Worm (Caenorhabditis elegans) whole organism, L4 larva: ENCODE data around the gene T13C2.3.

Experiments used
- F37D6.2 ChIP-seq: sonication (generic microtip); optimal IDR thresholded peaks from 2 replicates; lab custom pipeline; 2016; ENCODE audit warnings: mild to moderate bottlenecking, missing genetic modification characterization, missing compliant biosample characterization
- F44E2.7 ChIP-seq: fragments of 200-800 bp; sonication (Bioruptor generic); IDR thresholded peaks from 2 replicates; pipeline ENCODE4 v2.1.2; 2022; ENCODE audit warnings: missing genetic modification characterization, missing compliant biosample characterization
- T26A8.4 ChIP-seq: fragments of 200-800 bp; sonication (Bioruptor generic); IDR thresholded peaks from 2 replicates; pipeline ENCODE4 v1.3.6; 2022; ENCODE audit warnings: missing genetic modification characterization, missing compliant biosample characterization
- Y48G9A.11 ChIP-seq: fragments of 200-800 bp; sonication (Bioruptor generic); IDR thresholded peaks from 2 replicates; pipeline ENCODE4 v1.3.6; 2022; ENCODE audit warnings: missing genetic modification reagents, missing genetic modification characterization, missing compliant biosample characterization
- Y5F2A.4 ChIP-seq: fragments of 200-800 bp; sonication (Bioruptor generic); optimal IDR thresholded peaks from 2 replicates; lab custom pipeline; 2018; ENCODE audit warnings: mild to moderate bottlenecking, missing genetic modification characterization, missing compliant biosample characterization
- ZK337.2 ChIP-seq: fragments of 200-800 bp; sonication (Bioruptor generic); IDR thresholded peaks from 2 replicates; pipeline ENCODE4 v1.3.6; 2022; ENCODE audit warnings: missing genetic modification reagents, missing genetic modification characterization, missing compliant biosample characterization
- ZK546.5 ChIP-seq, 2 experiments: sonication (generic microtip); optimal IDR thresholded peaks; 2 replicates each; lab custom pipeline; 2017; ENCODE audit warnings: missing biosample characterization in 2 of 2, missing genetic modification characterization in 2 of 2
- aha-1 ChIP-seq: fragments of 150-350 bp; peaks from one replicate; lab custom pipeline; 2014; ENCODE audit warnings: missing biosample characterization, missing genetic modification characterization
- arid-1 ChIP-seq: fragments of 200-800 bp; sonication (Bioruptor generic); conservative IDR thresholded peaks from 2 replicates; pipeline ENCODE4 v1.3.6; 2022; ENCODE audit warnings: missing genetic modification reagents, missing genetic modification characterization, missing compliant biosample characterization
- attf-4 ChIP-seq: sonication (generic microtip); optimal IDR thresholded peaks from 3 replicates; lab custom pipeline; 2017; ENCODE audit warnings: missing biosample characterization, missing genetic modification characterization
- ceh-28 ChIP-seq: fragments of 150-350 bp; optimal IDR thresholded peaks from 2 replicates; lab custom pipeline; 2014; ENCODE audit warnings: missing biosample characterization, missing genetic modification reagents, missing genetic modification characterization
- cey-2 ChIP-seq: sonication (generic microtip); optimal IDR thresholded peaks from 3 replicates; lab custom pipeline; 2017; ENCODE audit warnings: missing genetic modification characterization, mild to moderate bottlenecking, missing compliant biosample characterization, antibody characterized with exemption, borderline replicate concordance; ENCODE audit not compliant: insufficient read depth
- ctbp-1 ChIP-seq: fragments of 200-800 bp; sonication (Bioruptor generic); IDR thresholded peaks from 2 replicates; pipeline ENCODE4 v1.3.6; 2022; ENCODE audit warnings: missing genetic modification reagents, missing genetic modification characterization, missing compliant biosample characterization
- daf-12 ChIP-seq: fragments of 150-350 bp; optimal IDR thresholded peaks from 2 replicates; lab custom pipeline; 2014; ENCODE audit warnings: missing biosample characterization, missing genetic modification reagents, missing genetic modification characterization
- daf-16 ChIP-seq, 3 experiments: sonication (generic microtip); optimal IDR thresholded peaks; 2 replicates each; lab custom pipeline; 2016 to 2017; ENCODE audit warnings: missing genetic modification characterization in 3 of 3, missing genetic modification reagents in 3 of 3, mild to moderate bottlenecking in 2 of 3, missing compliant biosample characterization in 2 of 3, missing biosample characterization in 1 of 3, moderate library complexity in 1 of 3
- daf-8 ChIP-seq: fragments of 200-800 bp; sonication (Bioruptor generic); IDR thresholded peaks from 2 replicates; pipeline ENCODE4 v1.3.6; 2022; ENCODE audit warnings: missing genetic modification characterization, missing compliant biosample characterization
- dpl-1 ChIP-seq: fragments of 150-350 bp; optimal IDR thresholded peaks from 2 replicates; lab custom pipeline; 2014; ENCODE audit warnings: missing biosample characterization, missing genetic modification reagents, missing genetic modification characterization
- duxl-1 ChIP-seq: sonication (generic microtip); optimal IDR thresholded peaks from 2 replicates; lab custom pipeline; 2016; ENCODE audit warnings: mild to moderate bottlenecking, missing genetic modification characterization, moderate library complexity, missing compliant biosample characterization; ENCODE audit not compliant: poor library complexity
- fkh-10 ChIP-seq: fragments of 150-350 bp; optimal IDR thresholded peaks from 2 replicates; lab custom pipeline; 2014; ENCODE audit warnings: missing biosample characterization, missing genetic modification reagents, missing genetic modification characterization
- gei-8 ChIP-seq: fragments of 200-800 bp; sonication (Bioruptor generic); optimal IDR thresholded peaks from 2 replicates; lab custom pipeline; 2018; ENCODE audit warnings: mild to moderate bottlenecking, missing genetic modification characterization, missing compliant biosample characterization
- hlh-30 ChIP-seq: sonication (generic microtip); optimal IDR thresholded peaks from 2 replicates; lab custom pipeline; 2017; ENCODE audit warnings: antibody characterized with exemption, mild to moderate bottlenecking, missing genetic modification characterization, missing compliant biosample characterization; ENCODE audit not compliant: insufficient read depth
- hmg-1.1 ChIP-seq: fragments of 200-800 bp; sonication (Bioruptor generic); IDR thresholded peaks from 2 replicates; pipeline ENCODE4 v1.3.6; 2022; ENCODE audit warnings: missing genetic modification reagents, missing genetic modification characterization, missing compliant biosample characterization
- jun-1 ChIP-seq: fragments of 150-350 bp; optimal IDR thresholded peaks from 2 replicates; lab custom pipeline; 2014; ENCODE audit warnings: missing biosample characterization, missing genetic modification reagents, missing genetic modification characterization
- lin-1 ChIP-seq: fragments of 200-800 bp; sonication (Bioruptor generic); IDR thresholded peaks from 2 replicates; pipeline ENCODE4 v1.3.6; 2022; ENCODE audit warnings: missing genetic modification reagents, missing genetic modification characterization, missing compliant biosample characterization
- lin-15B ChIP-seq: fragments of 150-350 bp; sonication (generic microtip); optimal IDR thresholded peaks from 3 replicates; lab custom pipeline; 2014; ENCODE audit warnings: missing biosample characterization, missing genetic modification characterization
- lin-29 ChIP-seq: fragments of 200-800 bp; sonication (Bioruptor generic); IDR thresholded peaks from 2 replicates; pipeline ENCODE4 v1.3.6; 2022; ENCODE audit warnings: missing genetic modification reagents, missing genetic modification characterization, missing compliant biosample characterization
- lsy-2 ChIP-seq, 2 experiments: fragments of 150-350 bp in 1 of 2; sonication (generic microtip) in 1 of 2; optimal IDR thresholded peaks; 2 replicates each; lab custom pipeline; 2014 to 2017; ENCODE audit warnings: missing biosample characterization in 2 of 2, missing genetic modification characterization in 2 of 2
- madf-5 ChIP-seq, 2 experiments: fragments of 200-800 bp; sonication (Bioruptor generic); IDR thresholded peaks; 2 replicates each; pipeline ENCODE4 v1.3.6; 2022; ENCODE audit warnings: missing compliant biosample characterization in 2 of 2, missing genetic modification characterization in 2 of 2
- madf-9 ChIP-seq: fragments of 200-800 bp; sonication (Bioruptor generic); conservative IDR thresholded peaks from 2 replicates; pipeline ENCODE4 v1.3.6; 2022; ENCODE audit warnings: missing genetic modification reagents, missing genetic modification characterization, missing compliant biosample characterization
- mxl-3 ChIP-seq: fragments of 200-800 bp; sonication (Bioruptor generic); optimal IDR thresholded peaks from 2 replicates; lab custom pipeline; 2018; ENCODE audit warnings: mild to moderate bottlenecking, missing genetic modification characterization, missing compliant biosample characterization
- nhr-10 ChIP-seq: fragments of 150-350 bp; optimal IDR thresholded peaks from 2 replicates; lab custom pipeline; 2014; ENCODE audit warnings: missing biosample characterization, missing genetic modification characterization
- nhr-111 ChIP-seq: fragments of 200-800 bp; sonication (Bioruptor generic); optimal IDR thresholded peaks from 2 replicates; lab custom pipeline; 2018; ENCODE audit warnings: mild to moderate bottlenecking, missing genetic modification characterization, missing compliant biosample characterization
- nhr-237 ChIP-seq: sonication (generic microtip); optimal IDR thresholded peaks from 2 replicates; lab custom pipeline; 2017; ENCODE audit warnings: missing biosample characterization, missing genetic modification characterization
- nhr-28 ChIP-seq: fragments of 150-350 bp; optimal IDR thresholded peaks from 2 replicates; lab custom pipeline; 2014; ENCODE audit warnings: missing biosample characterization, missing genetic modification characterization
- nhr-41 ChIP-seq: fragments of 200-800 bp; sonication (Bioruptor generic); IDR thresholded peaks from 2 replicates; pipeline ENCODE4 v1.3.6; 2022; ENCODE audit warnings: missing genetic modification reagents, missing genetic modification characterization, missing compliant biosample characterization
- nhr-42 ChIP-seq: fragments of 200-800 bp; sonication (Bioruptor generic); IDR thresholded peaks from 2 replicates; pipeline ENCODE4 v1.3.6; 2022; ENCODE audit warnings: missing genetic modification characterization, missing compliant biosample characterization
- nhr-48 ChIP-seq: sonication (generic microtip); optimal IDR thresholded peaks from 2 replicates; lab custom pipeline; 2016; ENCODE audit warnings: mild to moderate bottlenecking, missing genetic modification characterization, missing compliant biosample characterization
- nhr-77 ChIP-seq: fragments of 150-350 bp; optimal IDR thresholded peaks from 2 replicates; lab custom pipeline; 2014; ENCODE audit warnings: missing biosample characterization, missing genetic modification characterization
- pqm-1 ChIP-seq: sonication (generic microtip); optimal IDR thresholded peaks from 2 replicates; lab custom pipeline; 2017; ENCODE audit warnings: missing biosample characterization, missing genetic modification characterization
- rbr-2 ChIP-seq: sonication (generic microtip); optimal IDR thresholded peaks from 2 replicates; lab custom pipeline; 2016; ENCODE audit warnings: missing genotype, missing genetic modification characterization, missing compliant biosample characterization
- sdz-12 ChIP-seq: fragments of 200-800 bp; sonication (Bioruptor generic); optimal IDR thresholded peaks from 2 replicates; lab custom pipeline; 2018; ENCODE audit warnings: mild to moderate bottlenecking, missing genetic modification characterization, missing compliant biosample characterization
- snpc-4 ChIP-seq: fragments of 150-350 bp; optimal IDR thresholded peaks from 2 replicates; lab custom pipeline; 2014; ENCODE audit warnings: missing biosample characterization, missing genetic modification characterization
- spr-1 ChIP-seq: sonication (generic microtip); optimal IDR thresholded peaks from 2 replicates; lab custom pipeline; 2016; ENCODE audit warnings: mild to moderate bottlenecking, missing genetic modification characterization, missing compliant biosample characterization
- spr-3 ChIP-seq: fragments of 200-800 bp; sonication (Bioruptor generic); optimal IDR thresholded peaks from 2 replicates; lab custom pipeline; 2018; ENCODE audit warnings: mild to moderate bottlenecking, missing genetic modification characterization, missing compliant biosample characterization
- tra-1 ChIP-seq: fragments of 200-800 bp; sonication (Bioruptor generic); IDR thresholded peaks from 2 replicates; pipeline ENCODE4 v1.3.6; 2022; ENCODE audit warnings: missing genetic modification reagents, missing genetic modification characterization, missing compliant biosample characterization
- unc-130 ChIP-seq: sonication (generic microtip); optimal IDR thresholded peaks from 2 replicates; lab custom pipeline; 2016; ENCODE audit warnings: missing genetic modification reagents, missing genetic modification characterization, missing compliant biosample characterization
- vab-7 ChIP-seq: fragments of 200-800 bp; sonication (Bioruptor generic); IDR thresholded peaks from 2 replicates; pipeline ENCODE4 v1.3.6; 2022; ENCODE audit warnings: missing genetic modification reagents, missing genetic modification characterization, missing compliant biosample characterization
- zag-1 ChIP-seq: fragments of 150-350 bp; optimal IDR thresholded peaks from 2 replicates; lab custom pipeline; 2014; ENCODE audit warnings: missing biosample characterization, missing genetic modification characterization
- zfp-2 ChIP-seq: sonication (generic microtip); optimal IDR thresholded peaks from 2 replicates; lab custom pipeline; 2016; ENCODE audit warnings: mild to moderate bottlenecking, missing genetic modification characterization, missing compliant biosample characterization
- zip-2 ChIP-seq: fragments of 150-350 bp; optimal IDR thresholded peaks from 2 replicates; lab custom pipeline; 2014; ENCODE audit warnings: missing biosample characterization, missing genetic modification characterization
- ztf-7 ChIP-seq: fragments of 150-350 bp; optimal IDR thresholded peaks from 2 replicates; lab custom pipeline; 2014; ENCODE audit warnings: missing biosample characterization, missing genetic modification characterization

Gene T13C2.3

ce11 chrII:6834582-6835058 is 45.6 kb downstream of the T13C2.3 start, which contains the start of gene egl-27 (continued):
- 0 out of 2 replicates have a peak, but pooled peaks have one; percentile 42 for TF ChIP-seq tra-1 (GFP tag; lab: Robert Waterston, UW)
- TF ChIP-seq gei-8 (GFP tag; lab: Kevin White, UChicago), result no peak
- TF ChIP-seq lin-1 (GFP tag; lab: Robert Waterston, UW), result no peak
- no peak for TF ChIP-seq zag-1 (tag; lab: Kevin White, UChicago)
- TF ChIP-seq snpc-4 (tag; lab: Kevin White, UChicago), result no peak
- no peak for TF ChIP-seq lsy-2 (tag; optimal IDR thresholded peaks at IDR 0.05; lab: Kevin White, UChicago)
- no peak for TF ChIP-seq spr-3 (GFP tag; lab: Kevin White, UChicago)
- no peak for TF ChIP-seq zip-2 (tag; lab: Kevin White, UChicago)
- TF ChIP-seq nhr-41 (GFP tag; lab: Robert Waterston, UW), result no peak
- TF ChIP-seq Y5F2A.4 (GFP tag; lab: Kevin White, UChicago), result no peak
- TF ChIP-seq mxl-3 (GFP tag; lab: Kevin White, UChicago), result peak; percentile 16
- no peak for TF ChIP-seq duxl-1 (tag; lab: Kevin White, UChicago)
- TF ChIP-seq nhr-77 (tag; lab: Kevin White, UChicago), result no peak
- no peak for TF ChIP-seq nhr-237 (tag; lab: Kevin White, UChicago)
- no peak for TF ChIP-seq lin-29 (GFP tag; lab: Robert Waterston, UW)
- no peak for TF ChIP-seq aha-1 (tag; lab: Kevin White, UChicago)
- TF ChIP-seq nhr-42 (GFP tag; lab: Robert Waterston, UW), result no peak
- TF ChIP-seq daf-12 (tag; lab: Kevin White, UChicago), result no peak
- no peak for TF ChIP-seq madf-5 (GFP tag; IDR thresholded peaks at IDR 0.05; lab: Robert Waterston, UW)
- TF ChIP-seq vab-7 (GFP tag; lab: Robert Waterston, UW), result no peak
- no peak for TF ChIP-seq lin-15B (tag; lab: Kevin White, UChicago)
- no peak for TF ChIP-seq madf-9
- TF ChIP-seq attf-4, result no peak
- no peak for TF ChIP-seq rbr-2 (tag; lab: Kevin White, UChicago)
- no peak for TF ChIP-seq F37D6.2
- TF ChIP-seq hmg-1.1, result 0 out of 2 replicates have a peak, but pooled peaks have one; percentile 44
- TF ChIP-seq daf-16 (GFP tag; optimal IDR thresholded peaks at IDR 0.05; lab: Kevin White, UChicago), result no peak
- no peak for TF ChIP-seq daf-16 (tag; optimal IDR thresholded peaks at IDR 0.05; lab: Kevin White, UChicago)
- TF ChIP-seq Y48G9A.11, result no peak
- TF ChIP-seq arid-1 (GFP tag; lab: Robert Waterston, UW), result no peak
- no peak for TF ChIP-seq dpl-1 (GFP tag; lab: Kevin White, UChicago)
- TF ChIP-seq spr-1 (tag; lab: Kevin White, UChicago), result no peak
- no peak for TF ChIP-seq unc-130 (GFP tag; lab: Kevin White, UChicago)

ce11 chrII:6835500-6835899 is 46.5 kb downstream of the T13C2.3 start:
- no peak for TF ChIP-seq nhr-48 (tag; lab: Kevin White, UChicago)
- TF ChIP-seq zfp-2 (tag; lab: Kevin White, UChicago), result no peak
- no peak for TF ChIP-seq ZK546.5 (tag; optimal IDR thresholded peaks at IDR 0.05; lab: Kevin White, UChicago)
- TF ChIP-seq jun-1 (tag; lab: Kevin White, UChicago), result no peak
- TF ChIP-seq T26A8.4 (GFP tag; lab: Robert Waterston, UW), result no peak
- no peak for TF ChIP-seq gei-8 (GFP tag; lab: Kevin White, UChicago)
- TF ChIP-seq sdz-12 (GFP tag; lab: Kevin White, UChicago), result no peak
- TF ChIP-seq zag-1 (tag; lab: Kevin White, UChicago), result no peak
- peak; percentile 18 for TF ChIP-seq nhr-10 (tag; lab: Kevin White, UChicago)
- no peak for TF ChIP-seq ztf-7 (tag; lab: Kevin White, UChicago)
- TF ChIP-seq nhr-28, result peak; percentile 80
- peak; percentile 17 for TF ChIP-seq hlh-30 (tag; lab: Kevin White, UChicago)
- TF ChIP-seq tra-1 (GFP tag; lab: Robert Waterston, UW), result 0 out of 2 replicates have a peak, but pooled peaks have one; percentile 47
- TF ChIP-seq F44E2.7, result no peak
- no peak for TF ChIP-seq nhr-111 (GFP tag; lab: Kevin White, UChicago)
- TF ChIP-seq ctbp-1 (GFP tag; lab: Robert Waterston, UW), result no peak
- TF ChIP-seq pqm-1 (tag; lab: Kevin White, UChicago), result no peak
- no peak for TF ChIP-seq ceh-28 (tag; lab: Kevin White, UChicago)
- no peak for TF ChIP-seq spr-1 (tag; lab: Kevin White, UChicago)
- no peak for TF ChIP-seq daf-8 (GFP tag; lab: Robert Waterston, UW)
- no peak for TF ChIP-seq madf-9
- no peak for TF ChIP-seq daf-12 (tag; lab: Kevin White, UChicago)
- no peak for TF ChIP-seq cey-2 (tag; lab: Kevin White, UChicago)
- no peak for TF ChIP-seq ZK337.2 (GFP tag; lab: Robert Waterston, UW)
- TF ChIP-seq fkh-10 (GFP tag; lab: Kevin White, UChicago), result no peak
